Worm (Caenorhabditis elegans) whole organism, L1 larva: ENCODE data around the gene hda-1.

Experiments used
- alr-1 ChIP-seq: fragments of 200-800 bp; sonication (Bioruptor generic); optimal IDR thresholded peaks from 2 replicates; lab custom pipeline; 2018; ENCODE audit warnings: borderline replicate concordance, mild to moderate bottlenecking, missing genetic modification characterization, missing compliant biosample characterization
- ceh-82 ChIP-seq, 3 experiments: fragments of 150-350 bp in 1 of 3; sonication (generic microtip) in 2 of 3; optimal IDR thresholded peaks; 2 replicates each; lab custom pipeline; 2014 to 2017; ENCODE audit warnings: missing biosample characterization in 3 of 3, missing genetic modification characterization in 3 of 3
- dpl-1 ChIP-seq, 3 experiments: fragments of 150-350 bp in 2 of 3; sonication (generic microtip) in 1 of 3; optimal IDR thresholded peaks; 2 replicates each; lab custom pipeline; 2014 to 2017; ENCODE audit warnings: missing biosample characterization in 3 of 3, missing genetic modification characterization in 3 of 3, missing genetic modification reagents in 3 of 3
- elt-3 ChIP-seq, 6 experiments: fragments of 150-350 bp in 1 of 6; sonication (generic microtip); optimal IDR thresholded peaks; 2 replicates each; lab custom pipeline; 2017 to 2018; ENCODE audit warnings: missing biosample characterization in 6 of 6, missing genetic modification characterization in 6 of 6, inconsistent platforms in 1 of 6
- lin-39 ChIP-seq: fragments of 150-350 bp; optimal IDR thresholded peaks from 2 replicates; lab custom pipeline; 2014; ENCODE audit warnings: missing biosample characterization, missing genetic modification reagents, missing genetic modification characterization
- nhr-20 ChIP-seq: sonication (generic microtip); optimal IDR thresholded peaks from 2 replicates; lab custom pipeline; 2016; ENCODE audit warnings: mild to moderate bottlenecking, missing genetic modification characterization, missing compliant biosample characterization
- pqm-1 ChIP-seq: sonication (generic microtip); optimal IDR thresholded peaks from 3 replicates; lab custom pipeline; 2017; ENCODE audit warnings: missing biosample characterization, missing genetic modification characterization
- rnt-1 ChIP-seq: sonication (generic microtip); optimal IDR thresholded peaks from 2 replicates; lab custom pipeline; 2016; ENCODE audit warnings: mild to moderate bottlenecking, missing genetic modification characterization, moderate library complexity, missing compliant biosample characterization
- unc-130 ChIP-seq: fragments of 150-350 bp; optimal IDR thresholded peaks from 2 replicates; lab custom pipeline; 2017; ENCODE audit warnings: missing biosample characterization, missing genetic modification characterization, inconsistent platforms
- unc-62 ChIP-seq: fragments of 150-350 bp; optimal IDR thresholded peaks from 2 replicates; lab custom pipeline; 2014; ENCODE audit warnings: missing biosample characterization, missing genetic modification reagents, missing genetic modification characterization

DNA sequence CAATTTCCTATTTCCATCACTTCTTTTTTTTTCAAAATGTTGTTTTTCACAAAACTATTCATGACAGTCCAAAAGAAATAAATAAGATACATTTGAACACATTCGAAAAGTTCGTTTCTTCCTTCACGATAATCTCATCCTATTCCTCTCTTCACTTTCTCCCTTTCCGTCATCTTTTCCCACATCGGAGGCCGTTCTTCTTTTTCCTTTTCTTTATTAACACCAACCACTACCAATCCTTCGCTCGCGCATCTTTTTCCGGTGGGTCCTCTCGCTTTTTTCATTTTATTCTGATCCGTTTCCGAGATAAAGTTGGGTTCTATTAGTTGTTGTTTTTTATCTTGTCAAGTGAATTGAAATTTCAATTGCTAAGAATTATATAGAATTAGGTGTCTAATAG lies 29.7 kb upstream of the hda-1 start:
- TF ChIP-seq unc-62 (GFP tag; lab: Kevin White, UChicago) (no peak), pqm-1 (tag; lab: Kevin White, UChicago) (no peak), unc-130 (tag; lab: Kevin White, UChicago) (no peak), elt-3 (tag; optimal IDR thresholded peaks at IDR 0.05; lab: Kevin White, UChicago) (no peak), ceh-82 (tag; optimal IDR thresholded peaks at IDR 0.05; lab: Kevin White, UChicago) (no peak), rnt-1 (tag; lab: Kevin White, UChicago) (no peak), lin-39 (tag; lab: Kevin White, UChicago) (no peak), alr-1 (no peak), dpl-1 (GFP tag; optimal IDR thresholded peaks at IDR 0.05; lab: Kevin White, UChicago) (no peak), nhr-20 (tag; lab: Kevin White, UChicago) (no peak)
